Fruit fly (Drosophila melanogaster) S2 (cell line): ENCODE measurements around the gene Syx7.

Source experiments
- CG8478 ChIP-seq: fragments of >200 bp; optimal IDR thresholded peaks from 2 replicates; lab custom pipeline; 2018
- CTCF ChIP-seq, 2 experiments: fragments of >200 bp; optimal IDR thresholded peaks; 2 replicates each; lab custom pipeline; 2018

The Syx7 gene

dm6 chr3L:21449336-21449735 is 3.7 kb downstream of the Syx7 start:
- TF ChIP-seq CTCF (optimal IDR thresholded peaks at IDR 0.05; lab: Kevin White, UChicago) (no peak), CG8478 (lab: Kevin White, UChicago) (no peak)

dm6 chr3L:21450486-21450885 is 4.9 kb downstream of the Syx7 start:
- TF ChIP-seq CTCF (optimal IDR thresholded peaks at IDR 0.05; lab: Kevin White, UChicago) (no peak), CG8478 (lab: Kevin White, UChicago) (no peak)

- TF ChIP-seq CG8478 (lab: Kevin White, UChicago) (no peak), CTCF (optimal IDR thresholded peaks at IDR 0.05; lab: Kevin White, UChicago) (no peak)
These were observed 8.0 kb downstream of the Syx7 start for dm6 chr3L:21453623-21454022.

- TF ChIP-seq CG8478 (lab: Kevin White, UChicago) (no peak), CTCF (optimal IDR thresholded peaks at IDR 0.05; lab: Kevin White, UChicago) (no peak)
These were observed 9.6 kb downstream of the Syx7 start for dm6 chr3L:21455196-21455595.

- TF ChIP-seq CG8478 (lab: Kevin White, UChicago) (no peak), CTCF (optimal IDR thresholded peaks at IDR 0.05; lab: Kevin White, UChicago) (no peak)
These were observed 13.1 kb downstream of the Syx7 start for dm6 chr3L:21458736-21459135.

dm6 chr3L:21460149-21460873 is 14.7 kb downstream of the Syx7 start:
- TF ChIP-seq CTCF (optimal IDR thresholded peaks at IDR 0.05; lab: Kevin White, UChicago): no peak
- TF ChIP-seq CG8478 (lab: Kevin White, UChicago): no peak

dm6 chr3L:21462860-21463259 is 17.2 kb downstream of the Syx7 start:
- TF ChIP-seq CTCF (optimal IDR thresholded peaks at IDR 0.05; lab: Kevin White, UChicago) (no peak), CG8478 (lab: Kevin White, UChicago) (no peak)

- no peak for TF ChIP-seq CTCF (optimal IDR thresholded peaks at IDR 0.05; lab: Kevin White, UChicago)
- TF ChIP-seq CG8478 (lab: Kevin White, UChicago): no peak
These were observed 18.6 kb downstream of the Syx7 start for dm6 chr3L:21464240-21464639.

dm6 chr3L:21465261-21466112 is 19.9 kb downstream of the Syx7 start:
- TF ChIP-seq CG8478 (lab: Kevin White, UChicago): no peak
- no peak for TF ChIP-seq CTCF (optimal IDR thresholded peaks at IDR 0.05; lab: Kevin White, UChicago)

- TF ChIP-seq CTCF (optimal IDR thresholded peaks at IDR 0.05; lab: Kevin White, UChicago) (no peak), CG8478 (lab: Kevin White, UChicago) (no peak)
These were observed 26.3 kb downstream of the Syx7 start for dm6 chr3L:21471895-21472294.

dm6 chr3L:21476429-21477006 is 30.9 kb downstream of the Syx7 start, which contains the start of gene croc:
Gene croc, minus strand, starts transcription at chr3L:21476479.
- TF ChIP-seq CG8478 (lab: Kevin White, UChicago): no peak
- peak in 1 of 2 experiments; percentile 12 for TF ChIP-seq CTCF (optimal IDR thresholded peaks at IDR 0.05; lab: Kevin White, UChicago)

dm6 chr3L:21477866-21478265 is 32.2 kb downstream of the Syx7 start:
- no peak for TF ChIP-seq CTCF (optimal IDR thresholded peaks at IDR 0.05; lab: Kevin White, UChicago)
- no peak for TF ChIP-seq CG8478 (lab: Kevin White, UChicago)

- TF ChIP-seq CTCF (optimal IDR thresholded peaks at IDR 0.05; lab: Kevin White, UChicago) (no peak), CG8478 (lab: Kevin White, UChicago) (no peak)
These were observed 34.0 kb downstream of the Syx7 start for dm6 chr3L:21479636-21480035.

dm6 chr3L:21482100-21482499 is 36.5 kb downstream of the Syx7 start:
- no peak for TF ChIP-seq CTCF (optimal IDR thresholded peaks at IDR 0.05; lab: Kevin White, UChicago)
- TF ChIP-seq CG8478 (lab: Kevin White, UChicago): no peak

- TF ChIP-seq CG8478 (lab: Kevin White, UChicago) (no peak), CTCF (optimal IDR thresholded peaks at IDR 0.05; lab: Kevin White, UChicago) (peak; percentile 99)
These were observed 38.2 kb downstream of the Syx7 start for dm6 chr3L:21483837-21484236.
